Worm (Caenorhabditis elegans): Measurements from ENCODE around the gene rheb-1.

DNA sequence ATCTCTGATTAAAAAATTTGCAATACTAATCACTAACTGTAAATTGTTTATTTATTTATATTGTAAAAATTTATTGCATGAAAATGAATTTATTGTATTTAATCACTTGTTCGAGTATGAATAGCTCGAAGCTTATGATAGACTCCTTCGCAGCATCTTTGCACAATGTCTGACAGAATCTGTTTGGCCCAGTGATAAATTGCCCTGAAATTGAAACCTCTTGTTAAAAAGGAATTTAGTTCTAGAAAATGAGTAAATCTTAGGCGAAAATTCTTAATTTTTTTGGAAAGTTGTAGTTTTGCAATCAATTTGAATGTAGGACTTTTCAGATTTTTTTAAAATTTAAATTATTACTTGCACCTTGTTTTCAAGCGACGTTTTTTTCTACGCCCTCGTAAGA lies 20.8 kb downstream of the rheb-1 start:
- TF ChIP-seq him-1 (tag; optimal IDR thresholded peaks at IDR 0.05): no peak
- TF ChIP-seq dao-5 (tag; optimal IDR thresholded peaks at IDR 0.05): no peak
- TF ChIP-seq W03F9.2 (tag; optimal IDR thresholded peaks at IDR 0.05): no peak

Data from whole organism, L4/young adult.